Worm (Caenorhabditis elegans) whole organism, L1 larva: ENCODE results near the gene ZK867.2.

Source experiments
- C16A3.4 ChIP-seq: fragments of 150-350 bp; optimal IDR thresholded peaks from 2 replicates; lab custom pipeline; 2014; ENCODE audit warnings: missing biosample characterization, missing genetic modification characterization
- aha-1 ChIP-seq: fragments of 150-350 bp; optimal IDR thresholded peaks from 2 replicates; lab custom pipeline; 2014; ENCODE audit warnings: missing biosample characterization, missing genetic modification characterization
- blmp-1 ChIP-seq: fragments of 150-350 bp; optimal IDR thresholded peaks from 2 replicates; lab custom pipeline; 2014; ENCODE audit warnings: missing biosample characterization, missing genetic modification characterization
- ceh-8 ChIP-seq: fragments of 200-800 bp; sonication (Bioruptor generic); optimal IDR thresholded peaks from 2 replicates; lab custom pipeline; 2018; ENCODE audit warnings: mild to moderate bottlenecking, missing genetic modification characterization, moderate library complexity, missing compliant biosample characterization
- ceh-90 ChIP-seq: sonication (generic microtip); optimal IDR thresholded peaks from 2 replicates; lab custom pipeline; 2016; ENCODE audit warnings: missing genetic modification characterization, missing compliant biosample characterization
- ces-1 ChIP-seq: fragments of 150-350 bp; optimal IDR thresholded peaks from 2 replicates; lab custom pipeline; 2014; ENCODE audit warnings: missing biosample characterization, missing genetic modification reagents, missing genetic modification characterization
- efl-1 ChIP-seq, 4 experiments: fragments of 150-350 bp; optimal IDR thresholded peaks in 3 of 4; peaks in 1 of 4; 1 replicate in 1 of 4; 2 replicates in 3 of 4; lab custom pipeline; 2014; ENCODE audit warnings: missing biosample characterization in 2 of 4, missing genetic modification characterization in 2 of 4, missing genetic modification reagents in 2 of 4
- egl-27 ChIP-seq, 2 experiments: fragments of 150-350 bp in 1 of 2; sonication (generic microtip); optimal IDR thresholded peaks; 3 replicates each; lab custom pipeline; 2017 to 2018; ENCODE audit warnings: missing biosample characterization in 2 of 2, missing genetic modification characterization in 2 of 2, missing genetic modification reagents in 2 of 2
- elt-3 ChIP-seq, 6 experiments: fragments of 150-350 bp in 1 of 6; sonication (generic microtip); optimal IDR thresholded peaks; 2 replicates each; lab custom pipeline; 2017 to 2018; ENCODE audit warnings: missing biosample characterization in 6 of 6, missing genetic modification characterization in 6 of 6, inconsistent platforms in 1 of 6
- fkh-10 ChIP-seq: sonication (generic microtip); optimal IDR thresholded peaks from 2 replicates; lab custom pipeline; 2017; ENCODE audit warnings: missing biosample characterization, missing genetic modification reagents, missing genetic modification characterization
- fkh-4 ChIP-seq: sonication (generic microtip); optimal IDR thresholded peaks from 2 replicates; lab custom pipeline; 2016; ENCODE audit warnings: missing compliant biosample characterization, missing genetic modification characterization, borderline replicate concordance
- fkh-8 ChIP-seq: sonication (generic microtip); optimal IDR thresholded peaks from 2 replicates; lab custom pipeline; 2016; ENCODE audit warnings: mild to moderate bottlenecking, missing genetic modification characterization, missing compliant biosample characterization
- grh-1 ChIP-seq: fragments of 200-800 bp; sonication (Bioruptor generic); IDR thresholded peaks from 2 replicates; pipeline ENCODE4 v1.3.6; 2022; ENCODE audit warnings: missing genetic modification reagents, missing genetic modification characterization, missing compliant biosample characterization
- hlh-4 ChIP-seq: sonication (generic microtip); optimal IDR thresholded peaks from 2 replicates; lab custom pipeline; 2016; ENCODE audit warnings: mild to moderate bottlenecking, missing genetic modification characterization, missing compliant biosample characterization
- hpl-2 ChIP-seq: fragments of 150-350 bp; optimal IDR thresholded peaks from 2 replicates; lab custom pipeline; 2014; ENCODE audit warnings: missing biosample characterization, missing genetic modification reagents, missing genetic modification characterization
- isw-1 ChIP-seq: fragments of 200-800 bp; sonication (Bioruptor generic); IDR thresholded peaks from 2 replicates; pipeline ENCODE4 v1.3.6; 2022; ENCODE audit warnings: missing genetic modification characterization, missing compliant biosample characterization
- lin-13 ChIP-seq: fragments of 150-350 bp; optimal IDR thresholded peaks from 2 replicates; lab custom pipeline; 2014; ENCODE audit warnings: missing biosample characterization, missing genetic modification reagents, missing genetic modification characterization
- lin-14 ChIP-seq: fragments of 200-800 bp; sonication (Bioruptor generic); optimal IDR thresholded peaks from 2 replicates; lab custom pipeline; 2018; ENCODE audit warnings: mild to moderate bottlenecking, missing genetic modification characterization, moderate library complexity, missing compliant biosample characterization
- lin-35 ChIP-seq, 2 experiments: fragments of 150-350 bp; optimal IDR thresholded peaks; 2 replicates each; lab custom pipeline; 2014; ENCODE audit warnings: missing biosample characterization in 2 of 2, missing genetic modification characterization in 2 of 2, missing genetic modification reagents in 2 of 2
- lin-39 ChIP-seq: fragments of 150-350 bp; optimal IDR thresholded peaks from 2 replicates; lab custom pipeline; 2014; ENCODE audit warnings: missing biosample characterization, missing genetic modification reagents, missing genetic modification characterization
- lsy-2 ChIP-seq, 2 experiments: fragments of 150-350 bp; optimal IDR thresholded peaks; 2 replicates each; lab custom pipeline; 2014; ENCODE audit warnings: missing biosample characterization in 2 of 2, missing genetic modification characterization in 2 of 2
- mab-9 ChIP-seq: fragments of 200-800 bp; sonication (Bioruptor generic); IDR thresholded peaks from 2 replicates; pipeline ENCODE4 v1.3.6; 2022; ENCODE audit warnings: missing genetic modification reagents, missing genetic modification characterization, missing compliant biosample characterization
- mef-2 ChIP-seq: fragments of 150-350 bp; optimal IDR thresholded peaks from 2 replicates; lab custom pipeline; 2014; ENCODE audit warnings: missing biosample characterization, missing genetic modification characterization
- mep-1 ChIP-seq: fragments of 150-350 bp; optimal IDR thresholded peaks from 2 replicates; lab custom pipeline; 2014; ENCODE audit warnings: missing biosample characterization, missing genetic modification characterization
- nhr-11 ChIP-seq: fragments of 150-350 bp; optimal IDR thresholded peaks from 2 replicates; lab custom pipeline; 2014; ENCODE audit warnings: missing biosample characterization, missing genetic modification characterization
- nhr-12 ChIP-seq: sonication (generic microtip); optimal IDR thresholded peaks from 2 replicates; lab custom pipeline; 2017; ENCODE audit warnings: missing biosample characterization, missing genetic modification characterization
- nhr-19 ChIP-seq: fragments of 200-800 bp; sonication (Bioruptor generic); conservative IDR thresholded peaks from 2 replicates; pipeline ENCODE4 v1.3.6; 2022; ENCODE audit warnings: missing genetic modification characterization, missing compliant biosample characterization
- nhr-20 ChIP-seq: sonication (generic microtip); optimal IDR thresholded peaks from 2 replicates; lab custom pipeline; 2016; ENCODE audit warnings: mild to moderate bottlenecking, missing genetic modification characterization, missing compliant biosample characterization
- nhr-237 ChIP-seq: fragments of 150-350 bp; optimal IDR thresholded peaks from 2 replicates; lab custom pipeline; 2014; ENCODE audit warnings: missing biosample characterization, missing genetic modification characterization
- nhr-28 ChIP-seq: fragments of 150-350 bp; optimal IDR thresholded peaks from 2 replicates; lab custom pipeline; 2014; ENCODE audit warnings: missing biosample characterization, missing genetic modification characterization
- nhr-47 ChIP-seq: sonication (generic microtip); optimal IDR thresholded peaks from 2 replicates; lab custom pipeline; 2016; ENCODE audit warnings: mild to moderate bottlenecking, missing genetic modification characterization, moderate library complexity, missing compliant biosample characterization
- nhr-71 ChIP-seq: sonication (generic microtip); optimal IDR thresholded peaks from 2 replicates; lab custom pipeline; 2016; ENCODE audit warnings: mild to moderate bottlenecking, missing genetic modification characterization, moderate library complexity, missing compliant biosample characterization
- nhr-84 ChIP-seq: sonication (generic microtip); optimal IDR thresholded peaks from 2 replicates; lab custom pipeline; 2017; ENCODE audit warnings: missing biosample characterization, missing genetic modification characterization
- nhr-85 ChIP-seq: sonication (generic microtip); peaks from one replicate; lab custom pipeline; 2016; ENCODE audit warnings: missing genetic modification characterization, inconsistent platforms, missing compliant biosample characterization
- nhr-90 ChIP-seq: sonication (generic microtip); optimal IDR thresholded peaks from 2 replicates; lab custom pipeline; 2016; ENCODE audit warnings: mild to moderate bottlenecking, missing genetic modification characterization, missing compliant biosample characterization; ENCODE audit not compliant: poor library complexity
- pax-3 ChIP-seq: fragments of 200-800 bp; sonication (Bioruptor generic); optimal IDR thresholded peaks from 2 replicates; lab custom pipeline; 2018; ENCODE audit warnings: mild to moderate bottlenecking, missing genetic modification characterization, moderate library complexity, missing compliant biosample characterization
- pqm-1 ChIP-seq: sonication (generic microtip); optimal IDR thresholded peaks from 3 replicates; lab custom pipeline; 2017; ENCODE audit warnings: missing biosample characterization, missing genetic modification characterization
- snpc-4 ChIP-seq: fragments of 150-350 bp; optimal IDR thresholded peaks from 2 replicates; lab custom pipeline; 2014; ENCODE audit warnings: missing biosample characterization, missing genetic modification characterization
- snu-23 ChIP-seq: sonication (generic microtip); optimal IDR thresholded peaks from 2 replicates; lab custom pipeline; 2016; ENCODE audit warnings: missing genetic modification characterization, missing compliant biosample characterization
- swsn-7 ChIP-seq: sonication (generic microtip); optimal IDR thresholded peaks from 2 replicates; lab custom pipeline; 2016; ENCODE audit warnings: missing genetic modification characterization, missing compliant biosample characterization
- tbx-2 ChIP-seq: sonication (generic microtip); optimal IDR thresholded peaks from 2 replicates; lab custom pipeline; 2016; ENCODE audit warnings: missing genetic modification characterization, missing compliant biosample characterization
- unc-130 ChIP-seq: fragments of 150-350 bp; optimal IDR thresholded peaks from 2 replicates; lab custom pipeline; 2017; ENCODE audit warnings: missing biosample characterization, missing genetic modification characterization, inconsistent platforms
- unc-62 ChIP-seq: fragments of 150-350 bp; optimal IDR thresholded peaks from 2 replicates; lab custom pipeline; 2014; ENCODE audit warnings: missing biosample characterization, missing genetic modification reagents, missing genetic modification characterization
- vab-15 ChIP-seq: sonication (generic microtip); optimal IDR thresholded peaks from 2 replicates; lab custom pipeline; 2017; ENCODE audit warnings: missing genotype, mild to moderate bottlenecking, missing genetic modification characterization, missing compliant biosample characterization
- ztf-4 ChIP-seq: fragments of 150-350 bp; optimal IDR thresholded peaks from 2 replicates; lab custom pipeline; 2014; ENCODE audit warnings: missing biosample characterization, missing genetic modification characterization

ZK867.2 gene

ce11 chrX:7236717-7237116 is 30.2 kb downstream of the ZK867.2 start (continued):
- TF ChIP-seq fkh-8 (no peak), swsn-7 (tag; lab: Kevin White, UChicago) (peak; percentile 49), efl-1 (optimal IDR thresholded peaks at IDR 0.05; lab: Kevin White, UChicago) (peak in 1 of 2 experiments; percentile 10), efl-1 (GFP tag; optimal IDR thresholded peaks at IDR 0.05 in 1 of 2; lab: Kevin White, UChicago) (no peak), pax-3 (tag; lab: Kevin White, UChicago) (no peak), ceh-90 (tag; lab: Kevin White, UChicago) (no peak), lin-39 (tag; lab: Kevin White, UChicago) (peak; percentile 25), ces-1 (GFP tag; lab: Kevin White, UChicago) (no peak), hlh-4 (tag; lab: Kevin White, UChicago) (no peak), mep-1 (tag; lab: Kevin White, UChicago) (peak; percentile 62), egl-27 (tag; optimal IDR thresholded peaks at IDR 0.05; lab: Kevin White, UChicago) (no peak)

ce11 chrX:7238562-7238961 is 32.0 kb downstream of the ZK867.2 start, which contains the start of gene F46H5.3:
Gene F46H5.3 (minus strand): TSS chrX:7238662.
- TF ChIP-seq aha-1 (tag; lab: Kevin White, UChicago), result no peak
- no peak for TF ChIP-seq mef-2 (tag; lab: Kevin White, UChicago)
- TF ChIP-seq nhr-90, result no peak
- TF ChIP-seq fkh-10 (GFP tag; lab: Kevin White, UChicago), result no peak
- TF ChIP-seq unc-62, result no peak
- TF ChIP-seq lin-35 (GFP tag; optimal IDR thresholded peaks at IDR 0.05; lab: Kevin White, UChicago), result no peak
- TF ChIP-seq nhr-11 (tag; lab: Kevin White, UChicago), result no peak
- no peak for TF ChIP-seq ceh-90 (tag; lab: Kevin White, UChicago)
- no peak for TF ChIP-seq fkh-4 (tag; lab: Kevin White, UChicago)
- no peak for TF ChIP-seq nhr-28 (tag; lab: Kevin White, UChicago)
- TF ChIP-seq ztf-4 (tag; lab: Kevin White, UChicago), result no peak
- TF ChIP-seq ceh-8 (GFP tag; lab: Kevin White, UChicago), result no peak
- no peak for TF ChIP-seq nhr-84
- TF ChIP-seq mab-9 (GFP tag; lab: Robert Waterston, UW), result no peak
- TF ChIP-seq nhr-12 (tag; lab: Kevin White, UChicago), result no peak
- TF ChIP-seq snpc-4, result no peak
- TF ChIP-seq isw-1, result no peak
- no peak for TF ChIP-seq nhr-237 (tag; lab: Kevin White, UChicago)
- no peak for TF ChIP-seq vab-15 (tag; lab: Kevin White, UChicago)

- TF ChIP-seq blmp-1 (tag; lab: Kevin White, UChicago), result peak; percentile 61
- no peak for TF ChIP-seq hpl-2 (GFP tag; lab: Kevin White, UChicago)
- peak; percentile 91 for TF ChIP-seq nhr-85 (tag; lab: Kevin White, UChicago)
- peak; percentile 89 for TF ChIP-seq grh-1 (GFP tag; lab: Robert Waterston, UW)
- no peak for TF ChIP-seq nhr-47 (tag; lab: Kevin White, UChicago)
- TF ChIP-seq lin-35 (GFP tag; optimal IDR thresholded peaks at IDR 0.05; lab: Kevin White, UChicago), result peak in 1 of 2 experiments; percentile 59
- no peak for TF ChIP-seq lin-13 (GFP tag; lab: Kevin White, UChicago)
- TF ChIP-seq snu-23 (GFP tag; lab: Kevin White, UChicago), result peak; percentile 46
- peak; percentile 70 for TF ChIP-seq nhr-71 (tag; lab: Kevin White, UChicago)
- TF ChIP-seq unc-130 (tag; lab: Kevin White, UChicago), result peak; percentile 8
- peak in 1 of 2 experiments; percentile 13 for TF ChIP-seq lsy-2 (tag; optimal IDR thresholded peaks at IDR 0.05; lab: Kevin White, UChicago)
- TF ChIP-seq nhr-90, result peak; percentile 38
- peak; percentile 63 for TF ChIP-seq nhr-20 (tag; lab: Kevin White, UChicago)
- TF ChIP-seq pqm-1 (tag; lab: Kevin White, UChicago), result no peak
- peak in 2 of 6 experiments; percentile 46 to 74 for TF ChIP-seq elt-3 (tag; optimal IDR thresholded peaks at IDR 0.05; lab: Kevin White, UChicago)
- peak; percentile 35 for TF ChIP-seq nhr-19
- peak; percentile 3 for TF ChIP-seq C16A3.4
- no peak for TF ChIP-seq nhr-84
- peak; percentile 56 for TF ChIP-seq tbx-2 (tag; lab: Kevin White, UChicago)
- peak; percentile 30 for TF ChIP-seq mep-1 (tag; lab: Kevin White, UChicago)
- TF ChIP-seq ztf-4 (tag; lab: Kevin White, UChicago), result no peak
- TF ChIP-seq lin-14 (GFP tag; lab: Kevin White, UChicago), result peak; percentile 68
Measured at ce11 chrX:7242119-7242518, 35.6 kb downstream of the ZK867.2 start.
